Fruit fly (Drosophila melanogaster) whole organism, embryonic: ENCODE measurements around the gene RpS30.

Experiments
- CG17612 ChIP-seq: fragments of 200-800 bp; sonication (Bioruptor generic); IDR thresholded peaks from 2 replicates; pipeline ENCODE4 v1.3.6; 2022; ENCODE audit warnings: missing biosample characterization, missing genetic modification characterization
- CG6254 ChIP-seq: fragments of 200-800 bp; sonication (Bioruptor generic); optimal IDR thresholded peaks from 3 replicates; lab custom pipeline; 2017; ENCODE audit warnings: mild to moderate bottlenecking, missing biosample characterization, missing genetic modification reagents, missing genetic modification characterization
- CG9727 ChIP-seq: fragments of 200-800 bp; sonication (Bioruptor generic); optimal IDR thresholded peaks from 3 replicates; lab custom pipeline; 2017; ENCODE audit warnings: missing biosample characterization, mild to moderate bottlenecking, missing genetic modification characterization
- gcm ChIP-seq: fragments of 200-800 bp; sonication (Bioruptor generic); optimal IDR thresholded peaks from 2 replicates; lab custom pipeline; 2019; ENCODE audit warnings: missing biosample characterization, mild to moderate bottlenecking, missing genetic modification characterization, moderate library complexity
- jing ChIP-seq: fragments of 200-800 bp; sonication (Bioruptor generic); optimal IDR thresholded peaks from 2 replicates; lab custom pipeline; 2018; ENCODE audit warnings: missing biosample characterization, mild to moderate bottlenecking, missing genetic modification characterization
- so ChIP-seq: fragments of 200-800 bp; sonication (Bioruptor generic); IDR thresholded peaks from 3 replicates; pipeline ENCODE4 v1.3.6; 2022; ENCODE audit warnings: missing biosample characterization, missing genetic modification characterization

DNA sequence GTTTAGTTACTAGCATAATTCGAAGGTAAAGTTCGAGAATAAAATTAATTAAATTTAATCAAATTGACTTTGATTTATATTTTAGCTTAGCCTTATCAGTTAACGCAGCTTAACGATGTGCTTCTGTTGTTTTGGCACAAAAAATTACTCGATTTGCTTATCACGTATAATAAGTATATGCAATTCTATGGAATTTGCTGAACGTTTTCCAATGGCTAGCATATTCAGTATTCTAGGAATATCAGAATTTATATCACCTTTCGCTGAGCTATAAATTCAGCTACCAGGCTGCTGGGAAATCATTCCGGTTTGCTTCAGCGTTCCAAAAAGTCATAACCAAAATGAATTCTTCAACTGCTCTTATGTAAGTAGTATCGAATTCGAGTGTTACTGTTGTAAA lies 20.4 kb downstream of the RpS30 start, which contains the start of gene TotA:
- no peak for TF ChIP-seq CG6254
- no peak for TF ChIP-seq jing (GFP tag; lab: Kevin White, UChicago)
- no peak for TF ChIP-seq so (GFP tag; lab: Robert Waterston, UW)
- no peak for TF ChIP-seq CG9727 (GFP tag; lab: Kevin White, UChicago)
- TF ChIP-seq CG17612 (GFP tag; lab: Robert Waterston, UW), result no peak
- TF ChIP-seq gcm, result no peak
